Worm (Caenorhabditis elegans) whole organism, L1 larva: ENCODE measurements around the gene mbk-2.

ENCODE experiments used
- mab-9 ChIP-seq: fragments of 200-800 bp; sonication (Bioruptor generic); IDR thresholded peaks from 2 replicates; pipeline ENCODE4 v1.3.6; 2022; ENCODE audit warnings: missing genetic modification reagents, missing genetic modification characterization, missing compliant biosample characterization
- nhr-90 ChIP-seq: sonication (generic microtip); optimal IDR thresholded peaks from 2 replicates; lab custom pipeline; 2016; ENCODE audit warnings: mild to moderate bottlenecking, missing genetic modification characterization, missing compliant biosample characterization; ENCODE audit not compliant: poor library complexity
- unc-86 ChIP-seq: sonication (generic microtip); optimal IDR thresholded peaks from 2 replicates; lab custom pipeline; 2016; ENCODE audit warnings: missing genetic modification characterization, missing compliant biosample characterization

DNA sequence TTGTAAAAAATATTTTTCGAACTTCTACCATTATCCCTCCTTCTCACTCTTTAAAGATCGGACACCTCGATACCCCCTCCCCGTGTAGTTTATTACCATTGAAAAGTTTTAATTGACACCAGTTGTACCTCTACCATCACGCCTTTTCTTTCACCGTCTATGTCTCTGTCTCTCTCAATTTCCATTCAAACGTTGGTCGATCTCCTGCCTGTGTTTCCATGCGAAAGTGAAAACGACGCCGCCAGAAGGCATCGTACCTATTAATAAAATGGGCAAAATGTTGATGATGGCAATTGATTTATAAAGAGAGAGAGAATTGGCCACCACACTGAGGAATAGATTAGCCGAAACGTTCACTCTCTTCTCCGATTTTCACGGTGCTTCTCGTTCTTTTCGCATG is 4.3 kb downstream of the mbk-2 start:
- TF ChIP-seq mab-9 (GFP tag; lab: Robert Waterston, UW) (no peak), unc-86 (no peak), nhr-90 (tag; lab: Kevin White, UChicago) (no peak)
